Worm (Caenorhabditis elegans) whole organism, mixed stage, embryonic: Measurements from ENCODE around the gene K01A6.6.

Experiments
- nhr-237 ChIP-seq: fragments of 150-350 bp; optimal IDR thresholded peaks from 2 replicates; lab custom pipeline; 2014; ENCODE audit warnings: missing biosample characterization, missing genetic modification characterization
- nhr-76 ChIP-seq: sonication (generic microtip); optimal IDR thresholded peaks from 2 replicates; lab custom pipeline; 2017; ENCODE audit warnings: missing biosample characterization, missing genetic modification characterization
- snpc-4 ChIP-seq: fragments of 150-350 bp; optimal IDR thresholded peaks from 2 replicates; lab custom pipeline; 2014; ENCODE audit warnings: missing biosample characterization, missing genetic modification characterization
- unc-39 ChIP-seq: fragments of 150-350 bp; optimal IDR thresholded peaks from 2 replicates; lab custom pipeline; 2014; ENCODE audit warnings: missing biosample characterization, missing genetic modification characterization
- unc-62 ChIP-seq: fragments of 150-350 bp; optimal IDR thresholded peaks from 2 replicates; lab custom pipeline; 2014; ENCODE audit warnings: missing biosample characterization, missing genetic modification reagents, missing genetic modification characterization

- TF ChIP-seq unc-62 (GFP tag; lab: Kevin White, UChicago), result no peak
- TF ChIP-seq nhr-237, result no peak
- no peak for TF ChIP-seq nhr-76 (tag; lab: Kevin White, UChicago)
- TF ChIP-seq unc-39 (tag; lab: Kevin White, UChicago), result no peak
- no peak for TF ChIP-seq snpc-4 (tag; lab: Kevin White, UChicago)
Observed at ce11 chrIV:11701878-11702277, 33.2 kb upstream of the K01A6.6 start.
